Worm (Caenorhabditis elegans): Measurements from ENCODE around the gene Y53F4B.18.

DNA sequence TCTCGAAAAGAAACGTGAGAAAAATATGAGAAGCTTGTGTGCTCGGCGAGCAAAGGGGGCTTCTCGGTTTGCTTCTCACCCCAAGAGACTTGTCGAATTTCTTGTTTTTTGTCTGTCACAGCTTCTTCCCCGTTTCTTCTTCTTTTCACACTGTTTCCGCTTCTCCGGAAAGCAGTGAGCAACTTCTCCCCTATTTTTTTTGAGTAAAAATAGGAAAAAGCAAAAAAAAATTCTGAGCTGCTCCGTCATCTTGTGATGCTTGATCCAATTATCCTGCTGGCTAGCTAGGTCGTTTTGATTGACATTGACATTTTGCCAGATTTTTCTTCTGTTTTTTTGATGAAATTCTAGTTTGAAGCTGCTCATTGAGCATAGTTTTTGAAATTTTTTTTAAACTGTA is 57.1 kb downstream of the Y53F4B.18 start, which contains the start of gene Y53F4B.51:
- no peak for TF ChIP-seq pqm-1 (tag; optimal IDR thresholded peaks at IDR 0.05)
- TF ChIP-seq aha-1 (tag), result no peak
- TF ChIP-seq ces-1 (GFP tag; optimal IDR thresholded peaks at IDR 0.05), result no peak
- no peak for TF ChIP-seq aly-2 (tag; optimal IDR thresholded peaks at IDR 0.05)
- TF ChIP-seq duxl-1 (tag; optimal IDR thresholded peaks at IDR 0.05; ENCODE audit: poor library complexity), result no peak
